Worm (Caenorhabditis elegans): ENCODE data around the gene clec-180.

DNA sequence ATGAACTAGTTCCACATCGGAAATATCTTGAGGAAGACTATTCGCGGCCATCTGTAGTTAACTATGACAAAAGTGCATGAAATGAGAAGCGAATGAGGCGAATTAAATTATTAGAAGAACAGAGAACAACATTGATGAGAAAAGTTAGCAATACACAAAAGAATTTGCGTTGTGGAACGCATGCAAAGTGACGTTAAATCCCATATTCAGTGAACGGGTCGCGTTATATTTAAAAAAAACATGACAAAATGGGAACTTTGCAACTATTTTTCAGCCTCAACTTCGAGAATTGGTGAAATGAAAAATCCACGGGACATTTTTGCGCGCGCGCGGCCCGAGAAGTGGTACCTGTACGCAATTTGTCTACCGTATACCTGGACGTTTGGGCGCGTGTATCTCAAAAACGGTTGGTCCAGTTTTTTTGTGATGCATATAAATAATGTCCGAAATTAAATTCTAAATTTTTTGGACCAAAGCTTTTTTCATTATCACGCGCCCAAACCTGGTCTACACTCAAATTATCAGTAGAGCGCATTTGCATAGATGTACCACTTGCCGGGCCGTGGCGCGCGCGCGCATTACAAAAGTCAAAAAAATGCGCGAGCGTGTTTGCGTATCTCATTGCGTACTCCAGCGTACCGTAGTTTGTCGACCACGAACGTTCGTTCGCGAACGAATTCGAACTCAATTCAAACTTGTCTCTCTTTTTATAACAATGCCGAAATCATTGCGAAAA lies 20.7 kb upstream of the clec-180 start, which contains the start of the genes cdd-2 and oef-1:
- TF ChIP-seq unc-39 (tag; optimal IDR thresholded peaks at IDR 0.05) (no peak), blmp-1 (tag; optimal IDR thresholded peaks at IDR 0.05) (no peak), nhr-76 (tag; optimal IDR thresholded peaks at IDR 0.05) (no peak), snpc-4 (tag; optimal IDR thresholded peaks at IDR 0.05) (no peak), zip-8 (tag; optimal IDR thresholded peaks at IDR 0.05) (no peak), unc-62 (GFP tag; optimal IDR thresholded peaks at IDR 0.05) (no peak), nhr-28 (tag; optimal IDR thresholded peaks at IDR 0.05) (no peak), ztf-11 (tag; optimal IDR thresholded peaks at IDR 0.05) (no peak), nhr-237 (tag; optimal IDR thresholded peaks at IDR 0.05) (no peak), sptf-1 (tag; optimal IDR thresholded peaks at IDR 0.05) (no peak), ces-1 (GFP tag; optimal IDR thresholded peaks at IDR 0.05) (no peak), lin-13 (tag; optimal IDR thresholded peaks at IDR 0.05) (no peak), pha-4 (tag; optimal IDR thresholded peaks at IDR 0.05) (no peak), ham-2 (GFP tag; optimal IDR thresholded peaks at IDR 0.05) (no peak)

All from whole organism, mixed stage, embryonic.